Comparison of ENCODE assay signal across 2 worm cellular contexts in genomic region chrIV:5945455-5945854, ce11.
TF ChIP-seq lines count a peak whose summit lies in the region.

No protein-coding gene starts in this region.

TF ChIP-seq in whole organism, L4 larva, 104 proteins besides CTCF, POLR2A, EP300 and RAD21:
- TF ChIP-seq F49E8.2 (tag; optimal IDR thresholded peaks at IDR 0.05; lab: Kevin White, UChicago; ENCODE audit: borderline replicate concordance), result no peak
- peak; percentile 55; the same call in 1 of the 2 replicates for TF ChIP-seq snpc-1.2 (GFP tag; IDR thresholded peaks at IDR 0.05; lab: Robert Waterston, UW)
- TF ChIP-seq nhr-237 (tag; optimal IDR thresholded peaks at IDR 0.05; lab: Kevin White, UChicago), result no peak
- TF ChIP-seq Y5F2A.4 (GFP tag; optimal IDR thresholded peaks at IDR 0.05; lab: Kevin White, UChicago), result no peak

TF ChIP-seq in whole organism, young adult, 124 proteins besides CTCF, POLR2A, EP300 and RAD21:
- TF ChIP-seq xnd-1 (tag; optimal IDR thresholded peaks at IDR 0.05; lab: Kevin White, UChicago), result peak; percentile 41
- peak; percentile 25; the same call in 1 of the 2 replicates for TF ChIP-seq madf-8 (GFP tag; conservative IDR thresholded peaks at IDR 0.05; lab: Robert Waterston, UW)
- peak; percentile 60 for TF ChIP-seq madf-6 (GFP tag; IDR thresholded peaks at IDR 0.05; lab: Robert Waterston, UW)
- no peak for TF ChIP-seq snpc-4 (GFP tag; optimal IDR thresholded peaks at IDR 0.05; lab: Kevin White, UChicago)
- peak in 2 of 4 experiments; percentile 32 to 63 for TF ChIP-seq snpc-4 (tag; optimal IDR thresholded peaks at IDR 0.05; lab: Kevin White, UChicago)
- peak; percentile 45 for TF ChIP-seq ceh-91 (GFP tag; IDR thresholded peaks at IDR 0.05; lab: Robert Waterston, UW)
- TF ChIP-seq tlf-1 (GFP tag; optimal IDR thresholded peaks at IDR 0.05; lab: Kevin White, UChicago), result no peak
- no peak for TF ChIP-seq ztf-3 (GFP tag; optimal IDR thresholded peaks at IDR 0.05; lab: Kevin White, UChicago)
- TF ChIP-seq F33H1.4 (GFP tag; IDR thresholded peaks at IDR 0.05; lab: Robert Waterston, UW), result peak; percentile 65
- TF ChIP-seq efl-1 (GFP tag; optimal IDR thresholded peaks at IDR 0.05; lab: Kevin White, UChicago), result peak; percentile 29
- TF ChIP-seq ceh-27 (GFP tag; optimal IDR thresholded peaks at IDR 0.05; lab: Kevin White, UChicago), result no peak
- TF ChIP-seq lsl-1 (GFP tag; optimal IDR thresholded peaks at IDR 0.05; lab: Kevin White, UChicago), result peak; percentile 72
